Fruit fly (Drosophila melanogaster) whole organism, pupa: Measurements from ENCODE around the gene Flacc.

Experiments used
- CG17806 ChIP-seq: fragments of 200-800 bp; sonication (Bioruptor generic); optimal IDR thresholded peaks from 2 replicates; lab custom pipeline; 2018; ENCODE audit warnings: missing biosample characterization, mild to moderate bottlenecking, missing genetic modification characterization, moderate library complexity
- CG9948 ChIP-seq: fragments of 200-800 bp; sonication (Bioruptor generic); optimal IDR thresholded peaks from 2 replicates; lab custom pipeline; 2018; ENCODE audit warnings: missing biosample characterization, mild to moderate bottlenecking, missing genetic modification characterization, moderate library complexity

DNA sequence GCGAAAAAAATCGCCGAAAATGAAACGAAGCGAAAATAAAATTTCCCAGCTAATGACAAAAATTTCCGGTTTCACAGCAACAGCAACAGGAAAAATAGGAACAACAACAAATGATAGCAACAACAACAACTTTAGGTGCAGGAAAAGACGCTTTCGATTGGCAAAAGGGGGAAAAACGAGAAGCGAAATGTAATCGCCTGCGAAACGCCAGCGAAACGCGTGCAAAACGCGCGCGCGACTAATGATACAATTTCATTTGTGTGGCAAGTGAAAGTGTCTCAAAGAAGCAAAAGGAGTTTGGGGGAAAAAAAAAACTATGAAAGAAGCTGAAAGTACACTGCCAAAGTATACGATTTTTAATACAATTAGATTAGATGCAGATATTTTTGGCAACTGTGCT, 48.5 kb upstream of the Flacc start:
- TF ChIP-seq CG17806: no peak
- TF ChIP-seq CG9948 (tag; lab: Kevin White, UChicago): no peak
